Worm (Caenorhabditis elegans): ENCODE results near the gene col-43.

ce11 chrV:8099306-8099705, 48.6 kb upstream of the col-43 start, which contains the start of gene sdz-23:
- TF ChIP-seq unc-62 (GFP tag; optimal IDR thresholded peaks at IDR 0.05) = no peak
- no peak for TF ChIP-seq hlh-1 (tag; optimal IDR thresholded peaks at IDR 0.05)
- no peak for TF ChIP-seq lin-13 (tag; optimal IDR thresholded peaks at IDR 0.05)
- no peak for TF ChIP-seq elt-3 (tag; optimal IDR thresholded peaks at IDR 0.05)
- no peak for TF ChIP-seq pha-4 (tag; optimal IDR thresholded peaks at IDR 0.05)
- TF ChIP-seq ceh-43 (GFP tag; optimal IDR thresholded peaks at IDR 0.05) = no peak
- TF ChIP-seq drap-1 (GFP tag; optimal IDR thresholded peaks at IDR 0.05) = no peak
- TF ChIP-seq snpc-4 (tag; optimal IDR thresholded peaks at IDR 0.05) = no peak
